Worm (Caenorhabditis elegans) whole organism, early embryonic: ENCODE results near the gene ZC302.3.

Source experiments
- ama-1 ChIP-seq: fragments of 150-350 bp; optimal IDR thresholded peaks from 2 replicates; lab custom pipeline; 2014
- ets-7 ChIP-seq: sonication (generic microtip); optimal IDR thresholded peaks from 2 replicates; lab custom pipeline; 2016; ENCODE audit warnings: missing genotype, missing genetic modification characterization, missing compliant biosample characterization
- hmg-4 ChIP-seq: fragments of 200-800 bp; sonication (Bioruptor generic); optimal IDR thresholded peaks from 2 replicates; lab custom pipeline; 2018; ENCODE audit warnings: mild to moderate bottlenecking, missing genetic modification characterization, missing compliant biosample characterization
- pes-1 ChIP-seq: fragments of 200-800 bp; sonication (Bioruptor generic); IDR thresholded peaks from 2 replicates; pipeline ENCODE4 v1.3.6; 2022; ENCODE audit warnings: missing genetic modification reagents, missing genetic modification characterization, missing compliant biosample characterization
- tbx-11 ChIP-seq: fragments of 200-800 bp; sonication (Bioruptor generic); IDR thresholded peaks from 2 replicates; pipeline ENCODE4 v1.3.6; 2022; ENCODE audit warnings: missing genetic modification characterization, missing compliant biosample characterization
- tbx-37 ChIP-seq: fragments of 200-800 bp; sonication (Bioruptor generic); conservative IDR thresholded peaks from 2 replicates; pipeline ENCODE4 v1.3.6; 2022; ENCODE audit warnings: missing genetic modification reagents, missing genetic modification characterization, missing compliant biosample characterization

ce11 chrV:10760839-10761238 is 19.6 kb upstream of the ZC302.3 start:
- TF ChIP-seq tbx-11 (GFP tag; lab: Robert Waterston, UW) (no peak), ama-1 (no peak), tbx-37 (GFP tag; lab: Robert Waterston, UW) (no peak), pes-1 (GFP tag; lab: Robert Waterston, UW) (no peak), ets-7 (no peak), hmg-4 (GFP tag; lab: Kevin White, UChicago) (no peak)
